Worm (Caenorhabditis elegans): ENCODE data around the gene C33C12.12.

Gene C33C12.12

DNA sequence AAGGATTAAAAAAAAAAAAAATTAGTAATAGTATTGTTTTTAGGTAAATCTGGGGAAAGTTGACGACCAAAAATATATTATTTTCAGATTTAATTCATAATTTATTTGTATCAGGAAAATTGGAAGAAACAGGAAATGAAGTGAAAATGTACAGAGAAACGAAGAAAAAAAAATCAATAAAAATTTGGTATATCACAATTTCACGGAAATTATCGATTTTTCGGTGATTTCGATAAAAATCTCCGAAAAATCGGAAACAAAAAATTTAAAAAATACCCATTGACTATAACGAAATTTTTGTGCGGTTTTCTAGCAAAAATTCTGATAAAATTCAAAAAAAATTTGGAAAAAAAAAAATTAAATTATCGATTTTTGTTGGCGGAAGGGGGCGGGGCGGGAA, 22.3 kb upstream of the C33C12.12 start:
- TF ChIP-seq ceh-39 (tag; optimal IDR thresholded peaks at IDR 0.05): no peak
- TF ChIP-seq elt-3 (tag; optimal IDR thresholded peaks at IDR 0.05): no peak
- no peak for TF ChIP-seq lin-13 (tag; optimal IDR thresholded peaks at IDR 0.05)
- no peak for TF ChIP-seq snpc-4 (tag; optimal IDR thresholded peaks at IDR 0.05)
- TF ChIP-seq bed-3 (GFP tag; optimal IDR thresholded peaks at IDR 0.05): no peak
- no peak for TF ChIP-seq ces-1 (GFP tag; optimal IDR thresholded peaks at IDR 0.05)
- no peak for TF ChIP-seq mep-1 (tag; optimal IDR thresholded peaks at IDR 0.05)
- no peak for TF ChIP-seq ham-2 (GFP tag; optimal IDR thresholded peaks at IDR 0.05)
- TF ChIP-seq M03D4.4 (tag; optimal IDR thresholded peaks at IDR 0.05): no peak
- no peak for TF ChIP-seq pha-4 (tag; optimal IDR thresholded peaks at IDR 0.05)
- TF ChIP-seq nhr-237 (tag; optimal IDR thresholded peaks at IDR 0.05): no peak
- no peak for TF ChIP-seq sem-2 (GFP tag; optimal IDR thresholded peaks at IDR 0.05)
- TF ChIP-seq elt-1 (tag; optimal IDR thresholded peaks at IDR 0.05; ENCODE audit: borderline replicate concordance, insufficient read depth): no peak
- no peak for TF ChIP-seq ztf-11 (tag; optimal IDR thresholded peaks at IDR 0.05)

DNA sequence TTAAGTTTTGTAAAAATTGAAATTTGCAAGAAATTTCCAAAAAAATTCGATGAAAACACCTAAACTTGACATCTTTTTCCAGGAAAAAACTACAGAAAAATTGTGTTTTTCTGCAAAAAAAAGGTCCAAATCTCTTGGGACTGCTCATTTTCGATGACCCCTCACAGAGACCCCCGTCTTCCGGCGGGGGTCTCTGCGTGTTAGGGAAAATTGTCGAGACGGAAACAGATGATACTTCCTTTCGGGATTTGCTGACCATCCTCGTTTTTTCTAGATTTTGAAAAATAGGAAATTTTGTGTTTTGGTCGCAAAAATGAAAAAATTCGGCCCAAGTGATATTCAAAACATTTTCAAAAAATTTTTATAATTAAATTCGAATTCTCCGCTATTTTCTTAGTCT, 21.4 kb upstream of the C33C12.12 start:
- no peak for TF ChIP-seq bed-3 (GFP tag; optimal IDR thresholded peaks at IDR 0.05)
- TF ChIP-seq ceh-39 (tag; optimal IDR thresholded peaks at IDR 0.05): no peak
- TF ChIP-seq zip-8 (tag; optimal IDR thresholded peaks at IDR 0.05): no peak
- TF ChIP-seq ces-1 (GFP tag; optimal IDR thresholded peaks at IDR 0.05): no peak

- no peak for TF ChIP-seq pha-4 (tag; optimal IDR thresholded peaks at IDR 0.05)
- TF ChIP-seq drap-1 (GFP tag; optimal IDR thresholded peaks at IDR 0.05): no peak
- no peak for TF ChIP-seq snpc-4 (tag; optimal IDR thresholded peaks at IDR 0.05)
- no peak for TF ChIP-seq nhr-76 (tag; optimal IDR thresholded peaks at IDR 0.05)
- no peak for TF ChIP-seq ztf-11 (tag; optimal IDR thresholded peaks at IDR 0.05)
- TF ChIP-seq elt-1 (tag; optimal IDR thresholded peaks at IDR 0.05; ENCODE audit: borderline replicate concordance, insufficient read depth): no peak
- TF ChIP-seq ces-1 (GFP tag; optimal IDR thresholded peaks at IDR 0.05): no peak
- TF ChIP-seq cnd-1 (tag; optimal IDR thresholded peaks at IDR 0.05): no peak
- no peak for TF ChIP-seq nhr-28 (tag; optimal IDR thresholded peaks at IDR 0.05)
- no peak for TF ChIP-seq zip-8 (tag; optimal IDR thresholded peaks at IDR 0.05)
- no peak for TF ChIP-seq lsy-2 (tag; optimal IDR thresholded peaks at IDR 0.05)
- TF ChIP-seq ceh-83 (GFP tag; optimal IDR thresholded peaks at IDR 0.05): no peak
Measured at ce11 chrII:2190522-2190921, 20.5 kb upstream of the C33C12.12 start.

ce11 chrII:2189357-2189756, 19.4 kb upstream of the C33C12.12 start, which contains the start of gene mtq-2:
Gene mtq-2 (minus strand): TSS chrII:2189457.
- TF ChIP-seq bed-3 (GFP tag; optimal IDR thresholded peaks at IDR 0.05) (no peak), unc-62 (GFP tag; optimal IDR thresholded peaks at IDR 0.05) (no peak), snpc-4 (tag; optimal IDR thresholded peaks at IDR 0.05) (no peak), M03D4.4 (tag; optimal IDR thresholded peaks at IDR 0.05) (no peak), zip-8 (tag; optimal IDR thresholded peaks at IDR 0.05) (no peak), pha-4 (tag; optimal IDR thresholded peaks at IDR 0.05) (no peak), lsy-2 (tag; optimal IDR thresholded peaks at IDR 0.05) (no peak), mab-5 (tag; optimal IDR thresholded peaks at IDR 0.05) (no peak), nhr-28 (tag; optimal IDR thresholded peaks at IDR 0.05) (no peak)

DNA sequence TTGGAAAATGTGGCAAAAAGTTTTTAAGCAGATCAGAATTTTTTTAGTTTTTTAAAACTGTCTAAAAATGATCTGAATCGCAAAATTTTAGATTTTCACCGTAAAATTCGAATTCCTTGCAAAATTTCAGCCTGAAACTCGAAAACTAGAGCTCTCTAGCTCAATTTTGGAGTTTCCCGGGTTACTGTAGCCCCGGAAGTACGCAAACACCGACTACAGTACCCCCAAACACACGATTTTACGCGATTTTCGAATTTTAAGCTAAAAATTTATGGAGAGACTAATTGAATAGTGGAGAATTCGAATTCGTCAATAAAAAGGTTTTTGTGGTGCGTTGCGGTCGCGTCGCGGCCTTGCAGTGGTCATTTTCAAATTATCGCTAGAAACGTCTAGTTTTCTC, 16.7 kb upstream of the C33C12.12 start:
- no peak for TF ChIP-seq flh-1 (GFP tag; optimal IDR thresholded peaks at IDR 0.05)
- no peak for TF ChIP-seq hlh-1 (tag; optimal IDR thresholded peaks at IDR 0.05)
- TF ChIP-seq lsy-2 (tag; optimal IDR thresholded peaks at IDR 0.05): peak; percentile 64

- no peak for TF ChIP-seq cnd-1 (tag; optimal IDR thresholded peaks at IDR 0.05)
- TF ChIP-seq zip-8 (tag; optimal IDR thresholded peaks at IDR 0.05): no peak
- TF ChIP-seq drap-1 (GFP tag; optimal IDR thresholded peaks at IDR 0.05): no peak
- no peak for TF ChIP-seq lin-13 (tag; optimal IDR thresholded peaks at IDR 0.05)
- no peak for TF ChIP-seq flh-1 (GFP tag; optimal IDR thresholded peaks at IDR 0.05)
- no peak for TF ChIP-seq snpc-4 (tag; optimal IDR thresholded peaks at IDR 0.05)
- TF ChIP-seq pha-4 (tag; optimal IDR thresholded peaks at IDR 0.05): no peak
- no peak for TF ChIP-seq bed-3 (GFP tag; optimal IDR thresholded peaks at IDR 0.05)
- no peak for TF ChIP-seq lin-32 (GFP tag; optimal IDR thresholded peaks at IDR 0.05)
- no peak for TF ChIP-seq nhr-2 (tag; optimal IDR thresholded peaks at IDR 0.05)
- TF ChIP-seq unc-62 (GFP tag; optimal IDR thresholded peaks at IDR 0.05): no peak
- TF ChIP-seq elt-1 (tag; optimal IDR thresholded peaks at IDR 0.05; ENCODE audit: borderline replicate concordance, insufficient read depth): no peak
- TF ChIP-seq mls-2 (tag; optimal IDR thresholded peaks at IDR 0.05): no peak
- no peak for TF ChIP-seq nhr-28 (tag; optimal IDR thresholded peaks at IDR 0.05)
- no peak for TF ChIP-seq elt-3 (tag; optimal IDR thresholded peaks at IDR 0.05)
- no peak for TF ChIP-seq nhr-12 (tag; optimal IDR thresholded peaks at IDR 0.05)
Measured at ce11 chrII:2186329-2186728, 16.3 kb upstream of the C33C12.12 start, which contains the start of gene gba-2. Gene gba-2 (minus strand): TSS chrII:2186434.

All from whole organism, mixed stage, embryonic.